Worm (Caenorhabditis elegans) whole organism, late embryonic: ENCODE data around the gene gpc-1.

Experiments
- ceh-14 ChIP-seq: sonication (generic microtip); optimal IDR thresholded peaks from 2 replicates; lab custom pipeline; 2016; ENCODE audit warnings: missing genotype, missing genetic modification characterization, missing compliant biosample characterization
- ceh-30 ChIP-seq: fragments of 150-350 bp; optimal IDR thresholded peaks from 2 replicates; lab custom pipeline; 2014; ENCODE audit warnings: missing biosample characterization, missing genetic modification characterization
- ceh-9 ChIP-seq: sonication (generic microtip); optimal IDR thresholded peaks from 2 replicates; lab custom pipeline; 2016; ENCODE audit warnings: mild to moderate bottlenecking, missing genetic modification characterization, inconsistent platforms, missing compliant biosample characterization
- ets-4 ChIP-seq: sonication (generic microtip); optimal IDR thresholded peaks from 2 replicates; lab custom pipeline; 2016; ENCODE audit warnings: missing genetic modification characterization, missing compliant biosample characterization
- pat-9 ChIP-seq: fragments of 200-800 bp; sonication (Bioruptor generic); optimal IDR thresholded peaks from 2 replicates; lab custom pipeline; 2018; ENCODE audit warnings: mild to moderate bottlenecking, missing genetic modification characterization, moderate library complexity, missing compliant biosample characterization
- pha-2 ChIP-seq: sonication (generic microtip); optimal IDR thresholded peaks from 2 replicates; lab custom pipeline; 2017; ENCODE audit warnings: mild to moderate bottlenecking, missing genetic modification characterization, missing compliant biosample characterization
- pqm-1 ChIP-seq: sonication (generic microtip); optimal IDR thresholded peaks from 2 replicates; lab custom pipeline; 2016; ENCODE audit warnings: missing genetic modification characterization, missing compliant biosample characterization

ce11 chrX:12912435-12912834 lies 27.6 kb upstream of the gpc-1 start:
- TF ChIP-seq pqm-1 (no peak), ceh-14 (tag; lab: Kevin White, UChicago) (no peak), ceh-9 (tag; lab: Kevin White, UChicago) (no peak), pat-9 (tag; lab: Kevin White, UChicago) (no peak), ceh-30 (no peak), pha-2 (tag; lab: Kevin White, UChicago) (no peak), ets-4 (no peak)
